Fruit fly (Drosophila melanogaster): ENCODE measurements around the gene CG4199.

Gene CG4199

dm6 chrX:2050070-2050899 lies 23.0 kb downstream of the CG4199 start, which contains the start of gene moody:
Gene moody (minus strand): TSS chrX:2050120.
- TF ChIP-seq CG1620 (GFP tag; optimal IDR thresholded peaks at IDR 0.05) = peak; percentile 99
- no peak for TF ChIP-seq kay (GFP tag; ENCODE audit: borderline replicate concordance)
- peak; percentile 92 for TF ChIP-seq tj (GFP tag; optimal IDR thresholded peaks at IDR 0.05)
- peak; percentile 97 for TF ChIP-seq CG12768 (GFP tag; optimal IDR thresholded peaks at IDR 0.05)
- TF ChIP-seq CG5204 (GFP tag; optimal IDR thresholded peaks at IDR 0.05) = peak; percentile 96
- TF ChIP-seq cnc (optimal IDR thresholded peaks at IDR 0.05) = no peak
- peak; percentile 99 for TF ChIP-seq bab1 (GFP tag; optimal IDR thresholded peaks at IDR 0.05)
- TF ChIP-seq CG7101 (tag; optimal IDR thresholded peaks at IDR 0.05) = peak; percentile 98
- peak; percentile 98 for TF ChIP-seq Crg-1 (GFP tag; optimal IDR thresholded peaks at IDR 0.05)
- peak; percentile 97 for TF ChIP-seq CG11617 (GFP tag; optimal IDR thresholded peaks at IDR 0.05)
- peak; percentile 99 for TF ChIP-seq Hr96 (GFP tag; optimal IDR thresholded peaks at IDR 0.05)
- TF ChIP-seq toe (GFP tag; optimal IDR thresholded peaks at IDR 0.05) = peak; percentile 93
- TF ChIP-seq cic (GFP tag; optimal IDR thresholded peaks at IDR 0.05) = peak; percentile 92
- peak; percentile 97 for TF ChIP-seq pad (GFP tag; optimal IDR thresholded peaks at IDR 0.05)
- peak; percentile 94 for TF ChIP-seq Clk (GFP tag; optimal IDR thresholded peaks at IDR 0.05)
- peak; percentile 94 for TF ChIP-seq ovo (GFP tag; optimal IDR thresholded peaks at IDR 0.05)
- peak; percentile 93 for TF ChIP-seq CG7045 (GFP tag; optimal IDR thresholded peaks at IDR 0.05)
- TF ChIP-seq CG14711 (tag; optimal IDR thresholded peaks at IDR 0.05) = peak; percentile 93
- TF ChIP-seq CG33017 (tag; optimal IDR thresholded peaks at IDR 0.05) = peak; percentile 95
- TF ChIP-seq Mnt (GFP tag; optimal IDR thresholded peaks at IDR 0.05) = peak; percentile 96

dm6 chrX:2048778-2049686 lies 24.3 kb downstream of the CG4199 start:
- TF ChIP-seq CG7045 (GFP tag; optimal IDR thresholded peaks at IDR 0.05) = no peak
- peak; percentile 27 for TF ChIP-seq CG12768 (GFP tag; optimal IDR thresholded peaks at IDR 0.05)
- TF ChIP-seq CG1620 (GFP tag; optimal IDR thresholded peaks at IDR 0.05) = no peak
- TF ChIP-seq Hr96 (GFP tag; optimal IDR thresholded peaks at IDR 0.05) = no peak
- peak; percentile 19 for TF ChIP-seq pad (GFP tag; optimal IDR thresholded peaks at IDR 0.05)
- TF ChIP-seq CG14711 (tag; optimal IDR thresholded peaks at IDR 0.05) = no peak
- no peak for TF ChIP-seq ovo (GFP tag; optimal IDR thresholded peaks at IDR 0.05)
- TF ChIP-seq CG7101 (tag; optimal IDR thresholded peaks at IDR 0.05) = no peak
- no peak for TF ChIP-seq tj (GFP tag; optimal IDR thresholded peaks at IDR 0.05)
- no peak for TF ChIP-seq CG33017 (tag; optimal IDR thresholded peaks at IDR 0.05)
- TF ChIP-seq CG5204 (GFP tag; optimal IDR thresholded peaks at IDR 0.05) = no peak
- TF ChIP-seq bab1 (GFP tag; optimal IDR thresholded peaks at IDR 0.05) = no peak
- peak; percentile 51 for TF ChIP-seq Mnt (GFP tag; optimal IDR thresholded peaks at IDR 0.05)
- no peak for TF ChIP-seq Clk (GFP tag; optimal IDR thresholded peaks at IDR 0.05)
- peak; percentile 53 for TF ChIP-seq cic (GFP tag; optimal IDR thresholded peaks at IDR 0.05)
- TF ChIP-seq cnc (optimal IDR thresholded peaks at IDR 0.05) = no peak
- no peak for TF ChIP-seq Crg-1 (GFP tag; optimal IDR thresholded peaks at IDR 0.05)
- TF ChIP-seq kay (GFP tag; ENCODE audit: borderline replicate concordance) = peak; percentile 70
- TF ChIP-seq CG11617 (GFP tag; optimal IDR thresholded peaks at IDR 0.05) = no peak
- TF ChIP-seq toe (GFP tag; optimal IDR thresholded peaks at IDR 0.05) = no peak

dm6 chrX:2043660-2044397 lies 29.5 kb downstream of the CG4199 start, which contains the start of gene CG4325:
Gene CG4325 (minus strand): TSS chrX:2043818.
- TF ChIP-seq CG12768 (GFP tag; optimal IDR thresholded peaks at IDR 0.05) = no peak
- TF ChIP-seq cic (GFP tag; optimal IDR thresholded peaks at IDR 0.05) = peak; percentile 76
- no peak for TF ChIP-seq Crg-1 (GFP tag; optimal IDR thresholded peaks at IDR 0.05)
- peak; percentile 91 for TF ChIP-seq tj (GFP tag; optimal IDR thresholded peaks at IDR 0.05)
- peak; percentile 7 for TF ChIP-seq pad (GFP tag; optimal IDR thresholded peaks at IDR 0.05)
- peak; percentile 19 for TF ChIP-seq Mnt (GFP tag; optimal IDR thresholded peaks at IDR 0.05)

dm6 chrX:2041981-2042847 lies 31.1 kb downstream of the CG4199 start, which contains the start of the genes Actn and usp:
Gene Actn (minus strand): TSS chrX:2042311.
Gene usp (minus strand): TSS chrX:2042311.
- peak; percentile 49 for TF ChIP-seq ovo (GFP tag; optimal IDR thresholded peaks at IDR 0.05)
- TF ChIP-seq CG11617 (GFP tag; optimal IDR thresholded peaks at IDR 0.05) = no peak
- TF ChIP-seq pad (GFP tag; optimal IDR thresholded peaks at IDR 0.05) = peak; percentile 25
- TF ChIP-seq toe (GFP tag; optimal IDR thresholded peaks at IDR 0.05) = peak; percentile 27
- no peak for TF ChIP-seq cnc (optimal IDR thresholded peaks at IDR 0.05)
- no peak for TF ChIP-seq Clk (GFP tag; optimal IDR thresholded peaks at IDR 0.05)
- TF ChIP-seq CG1620 (GFP tag; optimal IDR thresholded peaks at IDR 0.05) = peak; percentile 5
- TF ChIP-seq cic (GFP tag; optimal IDR thresholded peaks at IDR 0.05) = peak; percentile 63
- no peak for TF ChIP-seq kay (GFP tag; ENCODE audit: borderline replicate concordance)
- TF ChIP-seq Hr96 (GFP tag; optimal IDR thresholded peaks at IDR 0.05) = peak; percentile 10
- no peak for TF ChIP-seq tj (GFP tag; optimal IDR thresholded peaks at IDR 0.05)
- peak; percentile 53 for TF ChIP-seq CG14711 (tag; optimal IDR thresholded peaks at IDR 0.05)
- TF ChIP-seq CG7101 (tag; optimal IDR thresholded peaks at IDR 0.05) = no peak
- TF ChIP-seq Crg-1 (GFP tag; optimal IDR thresholded peaks at IDR 0.05) = peak; percentile 16
- TF ChIP-seq Mnt (GFP tag; optimal IDR thresholded peaks at IDR 0.05) = peak; percentile 46
- no peak for TF ChIP-seq CG12768 (GFP tag; optimal IDR thresholded peaks at IDR 0.05)
- TF ChIP-seq CG7045 (GFP tag; optimal IDR thresholded peaks at IDR 0.05) = no peak
- TF ChIP-seq CG33017 (tag; optimal IDR thresholded peaks at IDR 0.05) = peak; percentile 1
- no peak for TF ChIP-seq bab1 (GFP tag; optimal IDR thresholded peaks at IDR 0.05)
- no peak for TF ChIP-seq CG5204 (GFP tag; optimal IDR thresholded peaks at IDR 0.05)

Data from whole organism, adult.